Worm (Caenorhabditis elegans) whole organism, L4/young adult: ENCODE data around the gene ztf-30.

Source experiments
- W03F9.2 ChIP-seq: fragments of 150-350 bp; optimal IDR thresholded peaks from 2 replicates; lab custom pipeline; 2014; ENCODE audit warnings: missing biosample characterization, missing genetic modification characterization
- dao-5 ChIP-seq: sonication (generic microtip); optimal IDR thresholded peaks from 2 replicates; lab custom pipeline; 2016; ENCODE audit warnings: missing genotype, missing genetic modification characterization, moderate library complexity, missing compliant biosample characterization
- him-1 ChIP-seq: sonication (generic microtip); optimal IDR thresholded peaks from 2 replicates; lab custom pipeline; 2016; ENCODE audit warnings: missing genotype, missing genetic modification reagents, missing genetic modification characterization, missing compliant biosample characterization

ce11 chrIII:8616587-8616986 is 18.9 kb upstream of the ztf-30 start, which contains the start of gene C06E1.11:
- TF ChIP-seq dao-5 (tag; lab: Kevin White, UChicago) (no peak), W03F9.2 (tag; lab: Kevin White, UChicago) (no peak), him-1 (tag; lab: Kevin White, UChicago) (no peak)
